Worm (Caenorhabditis elegans): ENCODE results near the gene mutd-1.
A peak's percentile ranks its signal among the peaks of the same experiment; 100 is the strongest.

Gene mutd-1

ce11 chrIV:7154356-7154755 is 20.5 kb upstream of the mutd-1 start, which contains the start of gene C34D4.2:
Gene C34D4.2 (plus strand): TSS chrIV:7154656.
- no peak for TF ChIP-seq dao-5 (tag; optimal IDR thresholded peaks at IDR 0.05)
- no peak for TF ChIP-seq him-1 (tag; optimal IDR thresholded peaks at IDR 0.05)
- TF ChIP-seq W03F9.2 (tag; optimal IDR thresholded peaks at IDR 0.05), result no peak

- no peak for TF ChIP-seq dao-5 (tag; optimal IDR thresholded peaks at IDR 0.05)
- no peak for TF ChIP-seq W03F9.2 (tag; optimal IDR thresholded peaks at IDR 0.05)
Measured at ce11 chrIV:7153362-7153761, 19.5 kb upstream of the mutd-1 start, which contains the start of gene C34D4.3. Gene C34D4.3 (plus strand): TSS chrIV:7153662.

ce11 chrIV:7152409-7152808 is 18.5 kb upstream of the mutd-1 start, which contains the start of gene col-113:
Gene col-113 (minus strand): TSS chrIV:7152509.
- no peak for TF ChIP-seq W03F9.2 (tag; optimal IDR thresholded peaks at IDR 0.05)

ce11 chrIV:7149020-7149601 is 15.2 kb upstream of the mutd-1 start, which contains the start of gene C34D4.4:
Gene C34D4.4 (plus strand): TSS chrIV:7149361.
- TF ChIP-seq dao-5 (tag; optimal IDR thresholded peaks at IDR 0.05), result no peak
- TF ChIP-seq W03F9.2 (tag; optimal IDR thresholded peaks at IDR 0.05), result no peak
- no peak for TF ChIP-seq him-1 (tag; optimal IDR thresholded peaks at IDR 0.05)

ce11 chrIV:7147722-7148121 is 13.8 kb upstream of the mutd-1 start:
- TF ChIP-seq him-1 (tag; optimal IDR thresholded peaks at IDR 0.05) (no peak), W03F9.2 (tag; optimal IDR thresholded peaks at IDR 0.05) (peak; percentile 21), dao-5 (tag; optimal IDR thresholded peaks at IDR 0.05) (no peak)

- no peak for TF ChIP-seq W03F9.2 (tag; optimal IDR thresholded peaks at IDR 0.05)
- TF ChIP-seq dao-5 (tag; optimal IDR thresholded peaks at IDR 0.05), result no peak
- TF ChIP-seq him-1 (tag; optimal IDR thresholded peaks at IDR 0.05), result no peak
Measured at ce11 chrIV:7144670-7145257, 10.9 kb upstream of the mutd-1 start, which contains the start of gene hecd-1. Gene hecd-1 (minus strand): TSS chrIV:7144720.

ce11 chrIV:7139143-7139542 is 5.3 kb upstream of the mutd-1 start:
- TF ChIP-seq dao-5 (tag; optimal IDR thresholded peaks at IDR 0.05), result no peak
- no peak for TF ChIP-seq W03F9.2 (tag; optimal IDR thresholded peaks at IDR 0.05)
- no peak for TF ChIP-seq him-1 (tag; optimal IDR thresholded peaks at IDR 0.05)

- TF ChIP-seq him-1 (tag; optimal IDR thresholded peaks at IDR 0.05), result no peak
- TF ChIP-seq dao-5 (tag; optimal IDR thresholded peaks at IDR 0.05), result no peak
- TF ChIP-seq W03F9.2 (tag; optimal IDR thresholded peaks at IDR 0.05), result no peak
Measured at ce11 chrIV:7133140-7133539, 743 bp downstream of the mutd-1 start, which contains the start of gene cyn-12. Gene cyn-12 (minus strand): TSS chrIV:7133217.

ce11 chrIV:7131780-7132179 is 2.1 kb downstream of the mutd-1 start, which contains the start of gene grsp-3:
Gene grsp-3 (minus strand): TSS chrIV:7131928.
- no peak for TF ChIP-seq him-1 (tag; optimal IDR thresholded peaks at IDR 0.05)
- TF ChIP-seq W03F9.2 (tag; optimal IDR thresholded peaks at IDR 0.05), result no peak
- TF ChIP-seq dao-5 (tag; optimal IDR thresholded peaks at IDR 0.05), result no peak

ce11 chrIV:7121313-7122055 is 12.4 kb downstream of the mutd-1 start, which contains the start of the genes C34D4.10 and str-48:
Gene C34D4.10 (minus strand): TSS chrIV:7121413.
Gene str-48 (plus strand): TSS chrIV:7122005.
- TF ChIP-seq him-1 (tag; optimal IDR thresholded peaks at IDR 0.05) (no peak), W03F9.2 (tag; optimal IDR thresholded peaks at IDR 0.05) (no peak), dao-5 (tag; optimal IDR thresholded peaks at IDR 0.05) (no peak)

- TF ChIP-seq dao-5 (tag; optimal IDR thresholded peaks at IDR 0.05) (no peak), him-1 (tag; optimal IDR thresholded peaks at IDR 0.05) (no peak), W03F9.2 (tag; optimal IDR thresholded peaks at IDR 0.05) (no peak)
Measured at ce11 chrIV:7114599-7114998, 19.3 kb downstream of the mutd-1 start, which contains the start of gene nas-8. Gene nas-8 (plus strand): TSS chrIV:7114899.

- TF ChIP-seq him-1 (tag; optimal IDR thresholded peaks at IDR 0.05) (no peak), W03F9.2 (tag; optimal IDR thresholded peaks at IDR 0.05) (no peak)
Measured at ce11 chrIV:7111354-7111753, 22.5 kb downstream of the mutd-1 start, which contains the start of the genes ZC477.7 and ssq-3. Gene ZC477.7 (minus strand): TSS chrIV:7111454. Gene ssq-3 (plus strand): TSS chrIV:7111604.

- TF ChIP-seq dao-5 (tag; optimal IDR thresholded peaks at IDR 0.05) (no peak), W03F9.2 (tag; optimal IDR thresholded peaks at IDR 0.05) (no peak), him-1 (tag; optimal IDR thresholded peaks at IDR 0.05) (no peak)
Measured at ce11 chrIV:7107893-7108292, 26.0 kb downstream of the mutd-1 start, which contains the start of gene ZC477.2. Gene ZC477.2 (plus strand): TSS chrIV:7108193.

Measured in whole organism, L4/young adult.